Fruit fly (Drosophila melanogaster) whole organism, prepupa: ENCODE measurements around the gene Gcn5.

ENCODE experiments used
- CG10631 ChIP-seq: fragments of 200-800 bp; sonication (Bioruptor generic); optimal IDR thresholded peaks from 2 replicates; lab custom pipeline; 2016; ENCODE audit warnings: missing biosample characterization, missing genetic modification characterization
- CG11294 ChIP-seq: fragments of 200-800 bp; sonication (Bioruptor generic); IDR thresholded peaks from 2 replicates; pipeline ENCODE4 v1.3.6; 2022; ENCODE audit warnings: missing biosample characterization, missing genetic modification characterization
- CG11902 ChIP-seq: fragments of 200-800 bp; sonication (Bioruptor generic); optimal IDR thresholded peaks from 3 replicates; lab custom pipeline; 2016; ENCODE audit warnings: missing biosample characterization, missing genetic modification characterization
- CG15336 ChIP-seq: fragments of 200-800 bp; sonication (Bioruptor generic); IDR thresholded peaks from 2 replicates; pipeline ENCODE4 v1.3.6; 2022; ENCODE audit warnings: missing biosample characterization, missing genetic modification characterization
- CG16779 ChIP-seq: fragments of 200-800 bp; sonication (Bioruptor generic); optimal IDR thresholded peaks from 3 replicates; lab custom pipeline; 2017; ENCODE audit warnings: missing biosample characterization, mild to moderate bottlenecking, missing genetic modification characterization
- CG3032 ChIP-seq: fragments of 200-800 bp; optimal IDR thresholded peaks from 2 replicates; lab custom pipeline; 2019; ENCODE audit warnings: missing biosample characterization, mild to moderate bottlenecking, missing genetic modification characterization, moderate library complexity
- CG31627 ChIP-seq: fragments of 200-800 bp; sonication (Bioruptor generic); optimal IDR thresholded peaks from 3 replicates; lab custom pipeline; 2016; ENCODE audit warnings: missing biosample characterization, missing genetic modification characterization
- CG32006 ChIP-seq: fragments of 200-800 bp; sonication (Bioruptor generic); optimal IDR thresholded peaks from 3 replicates; lab custom pipeline; 2017; ENCODE audit warnings: missing biosample characterization, mild to moderate bottlenecking, missing genetic modification characterization
- CG34406 ChIP-seq: fragments of 200-800 bp; sonication (Bioruptor generic); optimal IDR thresholded peaks from 3 replicates; lab custom pipeline; 2016; ENCODE audit warnings: missing biosample characterization, missing genetic modification characterization
- CG3919 ChIP-seq: fragments of 200-800 bp; sonication (Bioruptor generic); optimal IDR thresholded peaks from 3 replicates; lab custom pipeline; 2016; ENCODE audit warnings: missing biosample characterization, missing genetic modification characterization
- CG6163 ChIP-seq: fragments of 200-800 bp; sonication (Bioruptor generic); IDR thresholded peaks from 3 replicates; pipeline ENCODE4 v1.3.6; 2022; ENCODE audit warnings: missing biosample characterization, missing genetic modification characterization
- CG6276 ChIP-seq: fragments of 200-800 bp; sonication (Bioruptor generic); optimal IDR thresholded peaks from 2 replicates; lab custom pipeline; 2017; ENCODE audit warnings: missing biosample characterization, mild to moderate bottlenecking, missing genetic modification characterization
- CG6808 ChIP-seq: fragments of 200-800 bp; sonication (Bioruptor generic); optimal IDR thresholded peaks from 3 replicates; lab custom pipeline; 2017; ENCODE audit warnings: missing biosample characterization, missing genetic modification characterization, mild to moderate bottlenecking, moderate library complexity, missing genetic modification reagents
- CG6854 ChIP-seq: fragments of 200-800 bp; sonication (Bioruptor generic); optimal IDR thresholded peaks from 2 replicates; lab custom pipeline; 2017; ENCODE audit warnings: missing biosample characterization, mild to moderate bottlenecking, missing genetic modification characterization
- CG7368 ChIP-seq: fragments of 200-800 bp; sonication (Bioruptor generic); optimal IDR thresholded peaks from 3 replicates; lab custom pipeline; 2016; ENCODE audit warnings: missing biosample characterization, missing genetic modification characterization
- CG8319 ChIP-seq: fragments of 200-800 bp; sonication (Bioruptor generic); optimal IDR thresholded peaks from 3 replicates; lab custom pipeline; 2016; ENCODE audit warnings: missing biosample characterization, missing genetic modification characterization
- CG8632 ChIP-seq: fragments of 200-800 bp; sonication (Bioruptor generic); optimal IDR thresholded peaks from 3 replicates; lab custom pipeline; 2016; ENCODE audit warnings: missing biosample characterization, missing genetic modification characterization
- CG9139 ChIP-seq: fragments of 200-800 bp; sonication (Bioruptor generic); optimal IDR thresholded peaks from 3 replicates; lab custom pipeline; 2017; ENCODE audit warnings: missing biosample characterization, mild to moderate bottlenecking, missing genetic modification characterization
- Eip75B ChIP-seq: fragments of 200-800 bp; sonication (Bioruptor generic); optimal IDR thresholded peaks from 3 replicates; lab custom pipeline; 2016; ENCODE audit warnings: missing biosample characterization, missing genetic modification characterization
- Eip78C ChIP-seq: fragments of 200-800 bp; sonication (Bioruptor generic); peaks from one replicate; lab custom pipeline; 2016; ENCODE audit warnings: missing biosample characterization, missing genetic modification characterization
- Ets21C ChIP-seq: fragments of 200-800 bp; sonication (Bioruptor generic); optimal IDR thresholded peaks from 3 replicates; lab custom pipeline; 2016; ENCODE audit warnings: missing biosample characterization, missing genetic modification characterization
- Ets96B ChIP-seq: fragments of 200-800 bp; optimal IDR thresholded peaks from 2 replicates; lab custom pipeline; 2019; ENCODE audit warnings: missing biosample characterization, mild to moderate bottlenecking, missing genetic modification characterization, moderate library complexity
- Gug ChIP-seq: fragments of 200-800 bp; sonication (Bioruptor generic); IDR thresholded peaks from 2 replicates; pipeline ENCODE4 v1.3.6; 2022; ENCODE audit warnings: missing biosample characterization, missing genetic modification characterization
- Hr38 ChIP-seq: sonication (Bioruptor generic); optimal IDR thresholded peaks from 2 replicates; lab custom pipeline; 2016; ENCODE audit warnings: missing biosample characterization, missing genetic modification characterization
- Hr4 ChIP-seq: fragments of 200-800 bp; sonication (Bioruptor generic); optimal IDR thresholded peaks from 3 replicates; lab custom pipeline; 2016; ENCODE audit warnings: missing biosample characterization, missing genetic modification characterization
- Lpt ChIP-seq: fragments of 200-800 bp; sonication (Bioruptor generic); optimal IDR thresholded peaks from 3 replicates; lab custom pipeline; 2016; ENCODE audit warnings: missing biosample characterization, missing genetic modification characterization
- Met ChIP-seq: fragments of 200-800 bp; sonication (Bioruptor generic); optimal IDR thresholded peaks from 3 replicates; lab custom pipeline; 2016; ENCODE audit warnings: missing biosample characterization, missing genetic modification characterization
- Smox ChIP-seq: fragments of 200-800 bp; sonication (Bioruptor generic); optimal IDR thresholded peaks from 3 replicates; lab custom pipeline; 2016; ENCODE audit warnings: missing biosample characterization, missing genetic modification characterization
- Sox102F ChIP-seq: fragments of 200-800 bp; sonication (Bioruptor generic); optimal IDR thresholded peaks from 2 replicates; lab custom pipeline; 2016; ENCODE audit warnings: missing biosample characterization, mild to moderate bottlenecking, missing genetic modification characterization
- Sox14 ChIP-seq: fragments of 200-800 bp; sonication (Bioruptor generic); optimal IDR thresholded peaks from 3 replicates; lab custom pipeline; 2016; ENCODE audit warnings: missing biosample characterization, missing genetic modification characterization
- Sox15 ChIP-seq: fragments of 200-800 bp; sonication (Bioruptor generic); optimal IDR thresholded peaks from 3 replicates; lab custom pipeline; 2016; ENCODE audit warnings: missing biosample characterization, missing genetic modification characterization
- achi ChIP-seq: fragments of 200-800 bp; sonication (Bioruptor generic); optimal IDR thresholded peaks from 3 replicates; lab custom pipeline; 2016; ENCODE audit warnings: missing biosample characterization, missing genetic modification characterization
- acj6 ChIP-seq: fragments of 200-800 bp; sonication (Bioruptor generic); optimal IDR thresholded peaks from 3 replicates; lab custom pipeline; 2016; ENCODE audit warnings: missing biosample characterization, missing genetic modification characterization
- cyc ChIP-seq: fragments of 200-800 bp; sonication (Bioruptor generic); optimal IDR thresholded peaks from 3 replicates; lab custom pipeline; 2016; ENCODE audit warnings: missing biosample characterization, missing genetic modification characterization
- dsx ChIP-seq: fragments of 200-800 bp; optimal IDR thresholded peaks from 3 replicates; lab custom pipeline; 2019; ENCODE audit warnings: missing biosample characterization, mild to moderate bottlenecking, missing genetic modification characterization, moderate library complexity; ENCODE audit not compliant: poor library complexity, severe bottlenecking
- eg ChIP-seq: fragments of 200-800 bp; sonication (Bioruptor generic); IDR thresholded peaks from 3 replicates; pipeline ENCODE4 v1.3.6; 2022; ENCODE audit warnings: missing biosample characterization, missing genetic modification characterization
- esn ChIP-seq: fragments of 200-800 bp; sonication (Bioruptor generic); optimal IDR thresholded peaks from 2 replicates; lab custom pipeline; 2016; ENCODE audit warnings: missing biosample characterization, mild to moderate bottlenecking, missing genetic modification characterization, moderate library complexity
- fd59A ChIP-seq: fragments of 200-800 bp; sonication (Bioruptor generic); optimal IDR thresholded peaks from 2 replicates; lab custom pipeline; 2017; ENCODE audit warnings: missing biosample characterization, mild to moderate bottlenecking, missing genetic modification characterization, missing genetic modification reagents
- fd85E ChIP-seq: fragments of 200-800 bp; sonication (Bioruptor generic); optimal IDR thresholded peaks from 3 replicates; lab custom pipeline; 2016; ENCODE audit warnings: missing biosample characterization, missing genetic modification characterization
- fkh ChIP-seq: fragments of 200-800 bp; sonication (Bioruptor generic); optimal IDR thresholded peaks from 3 replicates; lab custom pipeline; 2017; ENCODE audit warnings: missing biosample characterization, mild to moderate bottlenecking, missing genetic modification characterization, moderate library complexity
- lz ChIP-seq: fragments of 200-800 bp; sonication (Bioruptor generic); optimal IDR thresholded peaks from 3 replicates; lab custom pipeline; 2016; ENCODE audit warnings: missing biosample characterization, missing genetic modification characterization
- pdm3 ChIP-seq: fragments of 200-800 bp; sonication (Bioruptor generic); optimal IDR thresholded peaks from 3 replicates; lab custom pipeline; 2016; ENCODE audit warnings: missing biosample characterization, missing genetic modification characterization
- spab ChIP-seq: fragments of 200-800 bp; sonication (Bioruptor generic); optimal IDR thresholded peaks from 2 replicates; lab custom pipeline; 2017; ENCODE audit warnings: missing biosample characterization, mild to moderate bottlenecking, missing genetic modification characterization, missing genetic modification reagents
- svp ChIP-seq: fragments of 200-800 bp; sonication (Bioruptor generic); peaks from one replicate; lab custom pipeline; 2016; ENCODE audit warnings: missing biosample characterization, missing genetic modification characterization
- vri ChIP-seq: fragments of 200-800 bp; sonication (Bioruptor generic); optimal IDR thresholded peaks from 3 replicates; lab custom pipeline; 2016; ENCODE audit warnings: missing biosample characterization, mild to moderate bottlenecking, missing genetic modification characterization

Gcn5 gene

dm6 chr3L:12495312-12495725, 28.5 kb downstream of the Gcn5 start (continued):
- peak; percentile 29 for TF ChIP-seq Gug (GFP tag; lab: Robert Waterston, UW)
- peak; percentile 59 for TF ChIP-seq CG11294 (GFP tag; lab: Robert Waterston, UW)
- TF ChIP-seq CG6808 (GFP tag; lab: Kevin White, UChicago) = peak; percentile 92
- peak; percentile 75 for TF ChIP-seq CG7368 (GFP tag; lab: Kevin White, UChicago)
- peak; percentile 82 for TF ChIP-seq CG10631 (GFP tag; lab: Kevin White, UChicago)
- peak; percentile 80 for TF ChIP-seq dsx (GFP tag; lab: Kevin White, UChicago)
- TF ChIP-seq pdm3 (GFP tag; lab: Kevin White, UChicago) = peak; percentile 83
- TF ChIP-seq eg (GFP tag; lab: Robert Waterston, UW) = peak; percentile 74
- TF ChIP-seq, all 60 proteins: peak for 58

DNA sequence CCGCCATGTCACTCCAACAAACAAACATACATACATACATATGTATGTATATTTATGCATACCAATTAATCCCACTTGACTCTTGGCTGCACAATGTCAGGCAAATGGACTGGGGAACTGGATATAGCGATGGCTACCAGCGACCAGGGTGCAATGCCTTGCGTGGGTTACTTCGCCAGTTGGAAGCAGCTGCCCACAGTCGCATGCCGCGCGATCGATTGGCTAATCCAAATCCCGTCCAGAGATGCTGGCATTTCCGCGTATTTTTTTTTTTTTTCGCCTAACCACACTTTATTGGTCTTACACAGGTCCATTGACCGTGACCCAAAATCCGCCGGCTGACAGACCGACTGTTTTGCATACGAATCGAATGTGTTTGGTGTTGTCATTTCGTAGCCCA, 29.5 kb downstream of the Gcn5 start:
- no peak for TF ChIP-seq fd85E
- TF ChIP-seq CG6163 (GFP tag; lab: Robert Waterston, UW) = 0 out of 3 replicates have a peak, but pooled peaks have one; percentile 18
- no peak for TF ChIP-seq Hr4 (GFP tag; lab: Kevin White, UChicago)
- TF ChIP-seq lz (GFP tag; lab: Kevin White, UChicago) = no peak
- no peak for TF ChIP-seq CG8319 (GFP tag; lab: Kevin White, UChicago)
- no peak for TF ChIP-seq CG8632 (GFP tag; lab: Kevin White, UChicago)

DNA sequence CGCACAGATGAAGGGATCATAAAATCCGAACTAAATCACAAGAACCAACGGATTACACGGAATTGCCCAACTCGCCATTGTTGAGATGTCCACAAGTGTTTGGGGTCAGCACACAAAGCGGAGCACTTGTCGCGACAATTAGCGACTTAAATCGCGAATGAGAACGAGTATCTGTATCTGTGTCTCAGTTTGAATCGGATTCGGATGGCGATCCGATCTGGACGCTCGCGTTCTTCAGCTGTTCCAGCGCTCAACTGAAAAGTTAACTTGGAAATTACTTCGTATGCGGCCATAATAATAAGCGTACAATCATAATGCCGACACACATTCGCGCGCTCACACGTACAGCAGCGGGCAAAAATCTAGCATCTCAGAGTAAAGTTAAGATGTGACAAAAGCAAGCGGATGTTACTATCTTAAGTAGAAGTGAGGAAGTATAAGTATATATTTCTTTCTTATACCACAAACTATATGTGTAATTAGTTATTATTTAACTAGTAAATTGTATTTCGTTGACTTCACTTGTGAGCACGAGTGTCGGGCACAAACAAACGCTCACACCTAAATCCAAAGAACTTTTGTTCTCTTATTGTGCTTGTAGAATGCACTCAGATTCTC, 33.3 kb downstream of the Gcn5 start, which contains the start of gene CG10660:
Gene CG10660, minus strand, starts transcription at position 259 of the 618 bp plus-strand sequence.
- TF ChIP-seq CG34406 (GFP tag; lab: Kevin White, UChicago) (peak; percentile 94), CG31627 (peak; percentile 88), CG6854 (GFP tag; lab: Kevin White, UChicago) (peak; percentile 77), Sox15 (peak; percentile 80), CG6276 (GFP tag; lab: Kevin White, UChicago) (peak; percentile 94), Hr38 (GFP tag; lab: Kevin White, UChicago) (no peak), Lpt (GFP tag; lab: Kevin White, UChicago) (peak; percentile 91), cyc (GFP tag; lab: Kevin White, UChicago) (peak; percentile 88), CG6808 (GFP tag; lab: Kevin White, UChicago) (peak; percentile 75), CG11294 (GFP tag; lab: Robert Waterston, UW) (peak; percentile 90), Met (GFP tag; lab: Kevin White, UChicago) (peak; percentile 93), CG16779 (peak; percentile 88), Sox14 (peak; percentile 93), fd59A (GFP tag; lab: Kevin White, UChicago) (peak; percentile 80), Sox102F (GFP tag; lab: Kevin White, UChicago) (peak; percentile 91), Ets96B (tag; lab: Kevin White, UChicago) (peak; percentile 92), Eip75B (GFP tag; lab: Kevin White, UChicago) (peak; percentile 92), Gug (GFP tag; lab: Robert Waterston, UW) (peak; percentile 93), CG9139 (peak; percentile 64), CG32006 (peak; percentile 95), CG3032 (tag; lab: Kevin White, UChicago) (peak; percentile 72), eg (GFP tag; lab: Robert Waterston, UW) (peak; percentile 98), pdm3 (GFP tag; lab: Kevin White, UChicago) (peak; percentile 94), spab (GFP tag; lab: Kevin White, UChicago) (peak; percentile 78), CG10631 (GFP tag; lab: Kevin White, UChicago) (peak; percentile 91), CG11902 (peak; percentile 80), svp (peak; percentile 95), CG8319 (GFP tag; lab: Kevin White, UChicago) (peak; percentile 72), Ets21C (GFP tag; lab: Kevin White, UChicago) (peak; percentile 77), vri (GFP tag; lab: Kevin White, UChicago) (peak; percentile 91), dsx (GFP tag; lab: Kevin White, UChicago) (peak; percentile 78), esn (GFP tag; lab: Kevin White, UChicago) (peak; percentile 95), CG15336 (GFP tag; lab: Robert Waterston, UW) (peak; percentile 97), CG6163 (GFP tag; lab: Robert Waterston, UW) (peak; percentile 97), acj6 (GFP tag; lab: Kevin White, UChicago) (peak; percentile 93), fd85E (peak; percentile 66), CG3919 (GFP tag; lab: Kevin White, UChicago) (peak; percentile 94), lz (GFP tag; lab: Kevin White, UChicago) (peak; percentile 92), Eip78C (GFP tag; lab: Kevin White, UChicago) (peak; percentile 97), Smox (GFP tag; lab: Kevin White, UChicago) (peak; percentile 90), fkh (peak; percentile 61), achi (GFP tag; lab: Kevin White, UChicago) (peak; percentile 93)
